Fruit fly (Drosophila melanogaster) whole organism: ENCODE results near the gene SpdS.

Source experiments
- CG8478 ChIP-seq: fragments of >200 bp; optimal IDR thresholded peaks from 2 replicates; lab custom pipeline; 2018; ENCODE audit warnings: inconsistent platforms
- EcR ChIP-seq, 2 experiments: fragments of >200 bp; optimal IDR thresholded peaks; 2 replicates each; lab custom pipeline; 2017; ENCODE audit warnings: missing biosample characterization in 2 of 2, missing genetic modification characterization in 2 of 2, missing genetic modification reagents in 2 of 2
- pan ChIP-seq: fragments of >200 bp; optimal IDR thresholded peaks from 2 replicates; lab custom pipeline; 2017
- psq ChIP-seq: fragments of >200 bp; optimal IDR thresholded peaks from 2 replicates; lab custom pipeline; 2017
- usp ChIP-seq: fragments of >200 bp; optimal IDR thresholded peaks from 2 replicates; lab custom pipeline; 2017; ENCODE audit warnings: missing biosample characterization, missing genetic modification characterization, mixed read lengths

DNA sequence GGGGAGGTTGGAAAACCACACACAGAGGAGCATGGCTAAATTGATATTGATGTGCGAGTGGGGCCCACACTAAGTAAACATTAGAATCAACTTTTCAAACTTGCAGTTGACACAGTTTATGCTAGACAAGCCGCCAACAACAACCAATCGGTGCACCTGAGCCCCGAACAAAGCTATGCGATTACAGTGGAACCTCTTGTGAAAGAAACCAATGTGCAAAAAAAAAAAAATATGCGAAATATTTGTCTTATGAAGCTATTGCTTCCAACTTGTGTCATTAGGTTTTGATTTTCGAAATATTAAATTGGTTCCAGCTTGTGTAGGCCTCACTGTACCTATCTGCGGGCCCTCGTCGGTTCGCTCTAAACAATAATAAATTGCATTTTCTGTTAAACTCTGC lies 13.1 kb upstream of the SpdS start:
- no peak for TF ChIP-seq usp (GFP tag; lab: Kevin White, UChicago)
- TF ChIP-seq pan (lab: Kevin White, UChicago), result no peak
- TF ChIP-seq psq (lab: Kevin White, UChicago), result no peak
- TF ChIP-seq EcR (GFP tag; optimal IDR thresholded peaks at IDR 0.05; lab: Kevin White, UChicago), result no peak
- TF ChIP-seq CG8478, result no peak
